Worm (Caenorhabditis elegans) whole organism, L3 larva: Measurements from ENCODE around the gene C12D5.4.

Experiments
- jun-1 ChIP-seq: fragments of 150-350 bp; optimal IDR thresholded peaks from 2 replicates; lab custom pipeline; 2014; ENCODE audit warnings: missing biosample characterization, missing genetic modification reagents, missing genetic modification characterization
- pha-4 ChIP-seq: fragments of 150-350 bp; optimal IDR thresholded peaks from 2 replicates; lab custom pipeline; 2014; ENCODE audit warnings: missing biosample characterization, missing genetic modification reagents, missing genetic modification characterization
- snpc-4 ChIP-seq: fragments of 150-350 bp; optimal IDR thresholded peaks from 2 replicates; lab custom pipeline; 2014; ENCODE audit warnings: missing biosample characterization, missing genetic modification characterization

DNA sequence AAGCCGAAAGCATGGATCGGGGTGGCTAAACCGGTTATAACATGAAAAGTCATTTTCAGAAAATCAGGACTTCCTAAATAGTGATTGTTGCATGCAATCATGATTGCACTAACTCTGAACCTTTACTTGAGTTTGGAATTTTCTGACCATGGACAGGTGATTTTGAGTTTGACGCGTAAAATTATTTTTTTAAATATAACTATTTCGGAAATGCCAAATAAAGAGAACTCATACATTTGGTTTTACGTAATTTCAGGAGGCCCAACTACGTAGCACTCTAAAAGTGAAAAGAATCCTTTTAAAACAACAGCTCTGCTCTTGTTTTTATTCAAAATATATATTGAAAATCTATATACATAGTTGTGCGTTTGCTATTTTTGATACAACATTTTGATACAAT, 20.6 kb upstream of the C12D5.4 start, which contains the start of gene srh-234:
- TF ChIP-seq snpc-4 (tag; lab: Kevin White, UChicago) (no peak), pha-4 (tag; lab: Kevin White, UChicago) (no peak), jun-1 (tag; lab: Kevin White, UChicago) (no peak)
